Worm (Caenorhabditis elegans): Measurements from ENCODE around the gene C25H3.10.
A peak's percentile ranks its signal among the peaks of the same experiment; 100 is the strongest.

Gene C25H3.10

ce11 chrII:5661735-5662177, 37.0 kb downstream of the C25H3.10 start:
- TF ChIP-seq sup-37 (GFP tag; optimal IDR thresholded peaks at IDR 0.05) (no peak), nhr-71 (tag; optimal IDR thresholded peaks at IDR 0.05) (peak; percentile 93), mab-9 (GFP tag; IDR thresholded peaks at IDR 0.05) (peak; percentile 71), pqm-1 (tag; optimal IDR thresholded peaks at IDR 0.05) (peak; percentile 41), alr-1 (tag; optimal IDR thresholded peaks at IDR 0.05; ENCODE audit: borderline replicate concordance) (no peak), elt-2 (tag; optimal IDR thresholded peaks at IDR 0.05) (peak; percentile 80), lin-13 (GFP tag; optimal IDR thresholded peaks at IDR 0.05) (peak; percentile 73), ets-5 (GFP tag; IDR thresholded peaks at IDR 0.05) (no peak), lin-35 (GFP tag; optimal IDR thresholded peaks at IDR 0.05) (peak; percentile 75 to 77), xbp-1 (tag; optimal IDR thresholded peaks at IDR 0.05) (peak; percentile 82), elt-3 (tag; optimal IDR thresholded peaks at IDR 0.05) (peak in 1 of 6 experiments; percentile 43), mep-1 (tag; optimal IDR thresholded peaks at IDR 0.05) (peak; percentile 67), tlp-1 (tag; optimal IDR thresholded peaks at IDR 0.05) (no peak), vab-15 (tag; optimal IDR thresholded peaks at IDR 0.05) (no peak), zip-4 (GFP tag; optimal IDR thresholded peaks at IDR 0.05) (peak; percentile 45), unc-86 (tag; optimal IDR thresholded peaks at IDR 0.05) (peak; percentile 83), C16A3.4 (tag; optimal IDR thresholded peaks at IDR 0.05) (peak; percentile 85), blmp-1 (tag; optimal IDR thresholded peaks at IDR 0.05) (peak; percentile 47), ztf-4 (tag; optimal IDR thresholded peaks at IDR 0.05) (peak; percentile 98), swsn-7 (tag; optimal IDR thresholded peaks at IDR 0.05) (peak; percentile 92), nhr-85 (tag) (peak; percentile 88), nhr-84 (tag; optimal IDR thresholded peaks at IDR 0.05) (peak; percentile 66), sox-4 (tag; optimal IDR thresholded peaks at IDR 0.05) (peak; percentile 48), aly-2 (tag; optimal IDR thresholded peaks at IDR 0.05) (peak; percentile 66), fkh-4 (tag; optimal IDR thresholded peaks at IDR 0.05; ENCODE audit: borderline replicate concordance) (peak; percentile 26), lir-3 (tag; optimal IDR thresholded peaks at IDR 0.05; ENCODE audit: poor library complexity) (peak; percentile 35), ceh-88 (GFP tag; IDR thresholded peaks at IDR 0.05) (peak; percentile 85), rnt-1 (tag; optimal IDR thresholded peaks at IDR 0.05) (peak; percentile 79), snu-23 (GFP tag; optimal IDR thresholded peaks at IDR 0.05) (peak; percentile 88), pax-3 (tag; optimal IDR thresholded peaks at IDR 0.05) (peak; percentile 86), dsc-1 (tag; optimal IDR thresholded peaks at IDR 0.05) (peak; percentile 76), lin-14 (GFP tag; optimal IDR thresholded peaks at IDR 0.05) (peak; percentile 88), grh-1 (GFP tag; IDR thresholded peaks at IDR 0.05) (peak; percentile 73), efl-3 (GFP tag; optimal IDR thresholded peaks at IDR 0.05) (no peak), ztf-11 (tag; optimal IDR thresholded peaks at IDR 0.05) (peak in 1 of 2 experiments; percentile 77), zag-1 (tag; optimal IDR thresholded peaks at IDR 0.05) (peak; percentile 74), isw-1 (GFP tag; IDR thresholded peaks at IDR 0.05) (peak; percentile 75), nhr-90 (tag; optimal IDR thresholded peaks at IDR 0.05; ENCODE audit: poor library complexity) (peak; percentile 82), mef-2 (tag; optimal IDR thresholded peaks at IDR 0.05) (peak; percentile 76), nhr-237 (tag; optimal IDR thresholded peaks at IDR 0.05) (peak; percentile 47), nhr-20 (tag; optimal IDR thresholded peaks at IDR 0.05) (peak; percentile 87), ceh-82 (tag; optimal IDR thresholded peaks at IDR 0.05) (peak; percentile 76 to 92 (median 90)), nhr-47 (tag; optimal IDR thresholded peaks at IDR 0.05) (peak; percentile 85), unc-130 (tag; optimal IDR thresholded peaks at IDR 0.05) (peak; percentile 5), nhr-28 (tag; optimal IDR thresholded peaks at IDR 0.05) (no peak), ceh-63 (GFP tag; optimal IDR thresholded peaks at IDR 0.05) (no peak), lin-15B (tag; optimal IDR thresholded peaks at IDR 0.05) (no peak), irx-1 (tag; optimal IDR thresholded peaks at IDR 0.05) (peak; percentile 23), ceh-90 (tag; optimal IDR thresholded peaks at IDR 0.05) (no peak), nhr-12 (tag; optimal IDR thresholded peaks at IDR 0.05) (no peak), unc-62 (GFP tag; optimal IDR thresholded peaks at IDR 0.05) (no peak), lin-39 (tag; optimal IDR thresholded peaks at IDR 0.05) (no peak), C04F5.9 (tag; optimal IDR thresholded peaks at IDR 0.05) (no peak)

All from whole organism, L1 larva.